Fruit fly (Drosophila melanogaster) whole organism, embryonic: Measurements from ENCODE around the gene CG14995.

Experiments used
- C15 ChIP-seq: fragments of 200-800 bp; sonication (Bioruptor generic); IDR thresholded peaks from 3 replicates; pipeline ENCODE4 v1.3.6; 2022; ENCODE audit warnings: missing biosample characterization, missing genetic modification characterization
- CG10431 ChIP-seq: fragments of 200-800 bp; sonication (Bioruptor generic); optimal IDR thresholded peaks from 3 replicates; lab custom pipeline; 2018; ENCODE audit warnings: missing biosample characterization, mild to moderate bottlenecking, missing genetic modification characterization
- CG10654 ChIP-seq: fragments of 200-800 bp; sonication (Bioruptor generic); optimal IDR thresholded peaks from 2 replicates; lab custom pipeline; 2016; ENCODE audit warnings: missing biosample characterization, missing genetic modification characterization
- CG12942 ChIP-seq: fragments of 200-800 bp; sonication (Bioruptor generic); optimal IDR thresholded peaks from 3 replicates; lab custom pipeline; 2016; ENCODE audit warnings: missing biosample characterization, missing genetic modification characterization
- CG13287 ChIP-seq: fragments of 200-800 bp; sonication (Bioruptor generic); IDR thresholded peaks from 2 replicates; pipeline ENCODE4 v1.3.6; 2022; ENCODE audit warnings: missing biosample characterization, missing genetic modification characterization; ENCODE audit not compliant: partially characterized antibody
- CG13296 ChIP-seq: fragments of 200-800 bp; sonication (Bioruptor generic); optimal IDR thresholded peaks from 3 replicates; lab custom pipeline; 2018; ENCODE audit warnings: missing biosample characterization, mild to moderate bottlenecking, missing genetic modification characterization
- CG14014 ChIP-seq: fragments of 200-800 bp; sonication (Bioruptor generic); IDR thresholded peaks from 2 replicates; pipeline ENCODE4 v1.3.6; 2022; ENCODE audit warnings: missing biosample characterization, missing genetic modification characterization
- CG15696 ChIP-seq: fragments of 200-800 bp; sonication (Bioruptor generic); optimal IDR thresholded peaks from 2 replicates; lab custom pipeline; 2019; ENCODE audit warnings: missing biosample characterization, mild to moderate bottlenecking, missing genetic modification characterization, moderate library complexity
- CG1602 ChIP-seq: fragments of 200-800 bp; sonication (Bioruptor generic); optimal IDR thresholded peaks from 3 replicates; lab custom pipeline; 2016; ENCODE audit warnings: missing biosample characterization, missing genetic modification characterization
- CG2129 ChIP-seq: fragments of 200-800 bp; sonication (Bioruptor generic); IDR thresholded peaks from 2 replicates; pipeline ENCODE4 v1.3.6; 2022; ENCODE audit warnings: missing biosample characterization, missing genetic modification characterization; ENCODE audit not compliant: partially characterized antibody
- CG2199 ChIP-seq: fragments of 200-800 bp; sonication (Bioruptor generic); IDR thresholded peaks from 3 replicates; pipeline ENCODE4 v1.3.6; 2022; ENCODE audit warnings: missing biosample characterization, missing genetic modification characterization
- CG4328 ChIP-seq: fragments of 200-800 bp; sonication (Bioruptor generic); optimal IDR thresholded peaks from 3 replicates; lab custom pipeline; 2017; ENCODE audit warnings: missing biosample characterization, missing genetic modification reagents, missing genetic modification characterization
- CG6791 ChIP-seq: fragments of 200-800 bp; sonication (Bioruptor generic); IDR thresholded peaks from 3 replicates; pipeline ENCODE4 v1.3.6; 2022; ENCODE audit warnings: missing biosample characterization, missing genetic modification characterization; ENCODE audit not compliant: partially characterized antibody
- CG6854 ChIP-seq: fragments of 200-800 bp; sonication (Bioruptor generic); optimal IDR thresholded peaks from 3 replicates; lab custom pipeline; 2017; ENCODE audit warnings: missing biosample characterization, mild to moderate bottlenecking, missing genetic modification characterization
- CG8281 ChIP-seq: fragments of 200-800 bp; sonication (Bioruptor generic); optimal IDR thresholded peaks from 2 replicates; lab custom pipeline; 2018; ENCODE audit warnings: missing biosample characterization, mild to moderate bottlenecking, missing genetic modification characterization, moderate library complexity
- CG8924 ChIP-seq: fragments of 200-800 bp; optimal IDR thresholded peaks from 3 replicates; lab custom pipeline; 2019; ENCODE audit warnings: missing biosample characterization, mild to moderate bottlenecking, missing genetic modification characterization, moderate library complexity
- CG9609 ChIP-seq: fragments of 200-800 bp; sonication (Bioruptor generic); optimal IDR thresholded peaks from 3 replicates; lab custom pipeline; 2016; ENCODE audit warnings: missing biosample characterization, missing genetic modification characterization
- CkIIα-i1 ChIP-seq: fragments of 200-800 bp; sonication (Bioruptor generic); IDR thresholded peaks from 2 replicates; pipeline ENCODE4 v1.3.6; 2022; ENCODE audit warnings: missing biosample characterization, missing genetic modification characterization
- CoRest ChIP-seq: fragments of 200-800 bp; sonication (Bioruptor generic); optimal IDR thresholded peaks from 3 replicates; lab custom pipeline; 2018; ENCODE audit warnings: missing biosample characterization, mild to moderate bottlenecking, missing genetic modification characterization, moderate library complexity
- D19B ChIP-seq: fragments of 200-800 bp; sonication (Bioruptor generic); optimal IDR thresholded peaks from 2 replicates; lab custom pipeline; 2017; ENCODE audit warnings: missing biosample characterization, mild to moderate bottlenecking, missing genetic modification characterization
- Doc2 ChIP-seq: fragments of 200-800 bp; sonication (Bioruptor generic); IDR thresholded peaks from 2 replicates; pipeline ENCODE4 v1.3.6; 2022; ENCODE audit warnings: missing biosample characterization, missing genetic modification characterization
- Ets97D ChIP-seq: fragments of 200-800 bp; sonication (Bioruptor generic); optimal IDR thresholded peaks from 3 replicates; lab custom pipeline; 2016; ENCODE audit warnings: missing biosample characterization, missing genetic modification characterization
- Fer2 ChIP-seq: fragments of 200-800 bp; sonication (Bioruptor generic); optimal IDR thresholded peaks from 2 replicates; lab custom pipeline; 2018; ENCODE audit warnings: missing biosample characterization, mild to moderate bottlenecking, missing genetic modification characterization, moderate library complexity
- H15 ChIP-seq: fragments of 200-800 bp; sonication (Bioruptor generic); IDR thresholded peaks from 3 replicates; pipeline ENCODE4 v1.3.6; 2022; ENCODE audit warnings: missing biosample characterization, missing genetic modification characterization
- Hey ChIP-seq: fragments of 200-800 bp; sonication (Bioruptor generic); optimal IDR thresholded peaks from 3 replicates; lab custom pipeline; 2018; ENCODE audit warnings: missing biosample characterization, mild to moderate bottlenecking, missing genetic modification characterization
- Hr39 ChIP-seq: fragments of >200 bp; optimal IDR thresholded peaks from 2 replicates; lab custom pipeline; 2017
- Myb ChIP-seq: fragments of 200-800 bp; sonication (Bioruptor generic); optimal IDR thresholded peaks from 2 replicates; lab custom pipeline; 2016; ENCODE audit warnings: missing biosample characterization, missing genetic modification characterization
- NC2β ChIP-seq: fragments of 200-800 bp; sonication (Bioruptor generic); optimal IDR thresholded peaks from 2 replicates; lab custom pipeline; 2016; ENCODE audit warnings: missing biosample characterization, missing genetic modification characterization
- Rx ChIP-seq: fragments of 200-800 bp; sonication (Bioruptor generic); IDR thresholded peaks from 2 replicates; pipeline ENCODE4 v1.3.6; 2022; ENCODE audit warnings: missing biosample characterization, missing genetic modification characterization
- Sry-δ ChIP-seq: fragments of 200-800 bp; sonication (Bioruptor generic); optimal IDR thresholded peaks from 2 replicates; lab custom pipeline; 2016; ENCODE audit warnings: missing biosample characterization, missing genetic modification characterization
- Taf1 ChIP-seq: fragments of 200-800 bp; sonication (Bioruptor generic); IDR thresholded peaks from 2 replicates; pipeline ENCODE4 v1.3.6; 2022; ENCODE audit warnings: missing biosample characterization, missing genetic modification characterization
- Trl ChIP-seq, 3 experiments: fragments of >200 bp in 2 of 3; fragments of 200-800 bp in 1 of 3; sonication (Bioruptor generic) in 1 of 3; optimal IDR thresholded peaks; 2 replicates in 1 of 3; 3 replicates in 2 of 3; lab custom pipeline; 2016 to 2017; ENCODE audit warnings: missing biosample characterization in 1 of 3, missing genetic modification characterization in 1 of 3
- Xrp1 ChIP-seq: fragments of 200-800 bp; sonication (Bioruptor generic); IDR thresholded peaks from 2 replicates; pipeline ENCODE4 v1.3.6; 2022; ENCODE audit warnings: missing biosample characterization, missing genetic modification characterization
- bigmax ChIP-seq: fragments of 200-800 bp; sonication (Bioruptor generic); optimal IDR thresholded peaks from 2 replicates; lab custom pipeline; 2018; ENCODE audit warnings: missing biosample characterization, mild to moderate bottlenecking, missing genetic modification characterization
- cas ChIP-seq: fragments of 200-800 bp; sonication (Bioruptor generic); IDR thresholded peaks from 2 replicates; pipeline ENCODE4 v1.3.6; 2022; ENCODE audit warnings: missing biosample characterization, missing genetic modification characterization
- danr ChIP-seq: fragments of 200-800 bp; sonication (Bioruptor generic); IDR thresholded peaks from 2 replicates; pipeline ENCODE4 v1.3.6; 2022; ENCODE audit warnings: missing biosample characterization, missing genetic modification characterization
- dati ChIP-seq: fragments of 200-800 bp; sonication (Bioruptor generic); IDR thresholded peaks from 2 replicates; pipeline ENCODE4 v1.3.6; 2022; ENCODE audit warnings: missing biosample characterization, missing genetic modification characterization
- fd64A ChIP-seq: fragments of 200-800 bp; sonication (Bioruptor generic); optimal IDR thresholded peaks from 3 replicates; lab custom pipeline; 2018; ENCODE audit warnings: missing biosample characterization, mild to moderate bottlenecking, missing genetic modification characterization
- gcm ChIP-seq: fragments of 200-800 bp; sonication (Bioruptor generic); optimal IDR thresholded peaks from 2 replicates; lab custom pipeline; 2019; ENCODE audit warnings: missing biosample characterization, mild to moderate bottlenecking, missing genetic modification characterization, moderate library complexity
- grau ChIP-seq: fragments of 200-800 bp; optimal IDR thresholded peaks from 3 replicates; lab custom pipeline; 2019; ENCODE audit warnings: missing biosample characterization, mild to moderate bottlenecking, missing genetic modification characterization, moderate library complexity
- grn ChIP-seq: fragments of 200-800 bp; sonication (Bioruptor generic); optimal IDR thresholded peaks from 3 replicates; lab custom pipeline; 2017; ENCODE audit warnings: missing biosample characterization, missing genetic modification characterization
- gt ChIP-seq: fragments of 200-800 bp; sonication (Bioruptor generic); IDR thresholded peaks from 2 replicates; pipeline ENCODE4 v1.3.6; 2022; ENCODE audit warnings: missing biosample characterization, missing genetic modification characterization
- hkb ChIP-seq, 2 experiments: fragments of 200-800 bp in 1 of 2; fragments of >200 bp in 1 of 2; sonication (Bioruptor generic) in 1 of 2; IDR thresholded peaks in 1 of 2; optimal IDR thresholded peaks in 1 of 2; 2 replicates each; pipeline versions ENCODE4 v1.3.6 to Lab custom; 2017 to 2022; ENCODE audit warnings: missing biosample characterization in 1 of 2, missing genetic modification characterization in 1 of 2
- jumu ChIP-seq: fragments of 200-800 bp; sonication (Bioruptor generic); optimal IDR thresholded peaks from 3 replicates; lab custom pipeline; 2016; ENCODE audit warnings: missing biosample characterization, missing genetic modification characterization
- klu ChIP-seq: fragments of 200-800 bp; sonication (Bioruptor generic); IDR thresholded peaks from 2 replicates; pipeline ENCODE4 v1.3.6; 2022; ENCODE audit warnings: missing biosample characterization, missing genetic modification characterization
- mam ChIP-seq: fragments of 200-800 bp; sonication (Bioruptor generic); optimal IDR thresholded peaks from 3 replicates; lab custom pipeline; 2016; ENCODE audit warnings: missing biosample characterization, missing genetic modification characterization
- ro ChIP-seq: fragments of 200-800 bp; sonication (Bioruptor generic); IDR thresholded peaks from 2 replicates; pipeline ENCODE4 v1.3.6; 2022; ENCODE audit warnings: missing biosample characterization, missing genetic modification characterization
- slou ChIP-seq: fragments of 200-800 bp; sonication (Bioruptor generic); optimal IDR thresholded peaks from 3 replicates; lab custom pipeline; 2016; ENCODE audit warnings: missing biosample characterization, missing genetic modification characterization
- sob ChIP-seq: fragments of 200-800 bp; sonication (Bioruptor generic); IDR thresholded peaks from 2 replicates; pipeline ENCODE4 v1.3.6; 2022; ENCODE audit warnings: missing biosample characterization, missing genetic modification characterization
- tio ChIP-seq: fragments of 200-800 bp; sonication (Bioruptor generic); optimal IDR thresholded peaks from 2 replicates; lab custom pipeline; 2017; ENCODE audit warnings: missing biosample characterization, missing genetic modification characterization, inconsistent platforms
- tna ChIP-seq: fragments of 200-800 bp; sonication (Bioruptor generic); IDR thresholded peaks from 2 replicates; pipeline ENCODE4 v1.3.6; 2022; ENCODE audit warnings: missing biosample characterization, missing genetic modification characterization; ENCODE audit not compliant: partially characterized antibody

The CG14995 gene

DNA sequence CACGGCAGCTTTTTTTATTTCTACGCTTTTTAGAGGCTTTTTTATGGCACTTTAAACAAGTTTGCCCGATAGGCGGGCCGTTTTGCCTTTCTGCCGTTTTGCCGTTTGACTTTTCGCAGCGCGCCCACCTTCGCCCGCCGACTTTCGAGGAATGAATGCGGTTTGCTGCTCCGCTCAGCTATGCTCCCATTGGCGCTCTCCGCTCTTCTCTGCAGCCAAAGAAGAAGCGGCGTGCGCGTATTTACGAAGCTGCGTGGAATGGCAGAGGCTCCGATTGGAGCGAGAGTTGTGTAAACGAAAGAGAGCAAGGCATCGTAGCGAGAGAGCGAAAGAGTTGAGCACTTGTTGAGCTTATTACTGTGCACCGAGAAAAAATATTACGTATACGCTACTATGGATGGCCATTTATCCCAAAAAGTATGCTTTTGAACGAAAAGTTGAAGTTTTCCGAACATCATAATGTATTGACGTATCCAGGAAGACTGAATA lies 31.5 kb downstream of the CG14995 start, which contains the start of gene wit (continued):
- no peak for TF ChIP-seq Ets97D (GFP tag; lab: Kevin White, UChicago)
- TF ChIP-seq CG10431 (GFP tag; lab: Kevin White, UChicago), result no peak
- TF ChIP-seq danr (GFP tag; lab: Robert Waterston, UW), result no peak
- no peak for TF ChIP-seq CkIIα-i1 (GFP tag; lab: Robert Waterston, UW)
- no peak for TF ChIP-seq CG2129
- peak; percentile 73 for TF ChIP-seq CG13287 (GFP tag; lab: Robert Waterston, UW)
- TF ChIP-seq tio (GFP tag; lab: Kevin White, UChicago), result no peak
- no peak for TF ChIP-seq CG15696 (tag; lab: Kevin White, UChicago)
- no peak for TF ChIP-seq jumu (GFP tag; lab: Kevin White, UChicago)
- no peak for TF ChIP-seq Xrp1 (GFP tag; lab: Robert Waterston, UW)
- no peak for TF ChIP-seq CG2199
- TF ChIP-seq CG6854, result peak; percentile 65
- peak; percentile 18 for TF ChIP-seq CG4328 (GFP tag; lab: Kevin White, UChicago)
- TF ChIP-seq ro (GFP tag; lab: Robert Waterston, UW), result no peak
- TF ChIP-seq bigmax (GFP tag; lab: Kevin White, UChicago), result no peak
- peak; percentile 90 to 95 for TF ChIP-seq Trl (optimal IDR thresholded peaks at IDR 0.05; lab: Kevin White, UChicago)
- TF ChIP-seq Trl (GFP tag; optimal IDR thresholded peaks at IDR 0.05; lab: Kevin White, UChicago), result peak; percentile 59
- 0 out of 2 replicates have a peak, but pooled peaks have one; percentile 13 for TF ChIP-seq CG14014
- TF ChIP-seq H15, result no peak
- TF ChIP-seq CG1602 (GFP tag; lab: Kevin White, UChicago), result no peak
- TF ChIP-seq Fer2, result no peak
- no peak for TF ChIP-seq tna (GFP tag; lab: Robert Waterston, UW)
- TF ChIP-seq D19B (GFP tag; lab: Kevin White, UChicago), result no peak
- TF ChIP-seq CG12942 (GFP tag; lab: Kevin White, UChicago), result no peak
- TF ChIP-seq NC2β, result no peak
- TF ChIP-seq CG13296 (GFP tag; lab: Kevin White, UChicago), result peak; percentile 46
- no peak for TF ChIP-seq gt
- no peak for TF ChIP-seq CG10654 (GFP tag; lab: Kevin White, UChicago)
- no peak for TF ChIP-seq hkb (optimal IDR thresholded peaks at IDR 0.05; lab: Kevin White, UChicago)
- TF ChIP-seq hkb (GFP tag; IDR thresholded peaks at IDR 0.05; lab: Robert Waterston, UW), result peak; percentile 49; the same call in 1 of the 2 replicates
- TF ChIP-seq CG8924 (tag; lab: Kevin White, UChicago), result no peak
- no peak for TF ChIP-seq Myb (GFP tag; lab: Kevin White, UChicago)
- no peak for TF ChIP-seq CG6791 (GFP tag; lab: Robert Waterston, UW)
- no peak for TF ChIP-seq klu (GFP tag; lab: Robert Waterston, UW)
- TF ChIP-seq sob (GFP tag; lab: Robert Waterston, UW), result peak; percentile 31; the same call in 1 of the 2 replicates
- TF ChIP-seq Sry-δ, result no peak
- TF ChIP-seq Hey (tag; lab: Kevin White, UChicago), result no peak
- TF ChIP-seq grau (tag; lab: Kevin White, UChicago), result no peak
- peak; percentile 22 for TF ChIP-seq mam
- no peak for TF ChIP-seq gcm (GFP tag; lab: Kevin White, UChicago)
- no peak for TF ChIP-seq cas (GFP tag; lab: Robert Waterston, UW)
- TF ChIP-seq dati (GFP tag; lab: Robert Waterston, UW), result no peak
- TF ChIP-seq Rx (GFP tag; lab: Robert Waterston, UW), result no peak
- TF ChIP-seq CG8281 (tag; lab: Kevin White, UChicago), result no peak
- no peak for TF ChIP-seq CoRest (tag; lab: Kevin White, UChicago)
- TF ChIP-seq CG9609 (GFP tag; lab: Kevin White, UChicago), result no peak
- no peak for TF ChIP-seq Doc2 (GFP tag; lab: Robert Waterston, UW)
- TF ChIP-seq grn, result no peak
- 0 out of 3 replicates have a peak, but pooled peaks have one; percentile 26 for TF ChIP-seq C15 (GFP tag; lab: Robert Waterston, UW)
- TF ChIP-seq slou (GFP tag; lab: Kevin White, UChicago), result no peak
- TF ChIP-seq Taf1 (GFP tag; lab: Robert Waterston, UW), result no peak
- no peak for TF ChIP-seq fd64A (GFP tag; lab: Kevin White, UChicago)
- TF ChIP-seq Hr39, result no peak
